Worm (Caenorhabditis elegans) whole organism, L4 larva: ENCODE data around the gene C08F11.3.
"Not testable (repeated sequence)": the region's sequence is repeated elsewhere in the genome, so short reads cannot be mapped to it uniquely, and the experiment has no call there.

Experiments used
- F26F4.8 ChIP-seq: fragments of 200-800 bp; sonication (Bioruptor generic); conservative IDR thresholded peaks from 2 replicates; pipeline ENCODE4 v1.3.6; 2022; ENCODE audit warnings: missing genetic modification characterization, missing compliant biosample characterization
- F37D6.2 ChIP-seq: sonication (generic microtip); optimal IDR thresholded peaks from 2 replicates; lab custom pipeline; 2016; ENCODE audit warnings: mild to moderate bottlenecking, missing genetic modification characterization, missing compliant biosample characterization
- F44E2.7 ChIP-seq: fragments of 200-800 bp; sonication (Bioruptor generic); IDR thresholded peaks from 2 replicates; pipeline ENCODE4 v2.1.2; 2022; ENCODE audit warnings: missing genetic modification characterization, missing compliant biosample characterization
- T20F7.1 ChIP-seq: fragments of 200-800 bp; sonication (Bioruptor generic); optimal IDR thresholded peaks from 2 replicates; lab custom pipeline; 2018; ENCODE audit warnings: mild to moderate bottlenecking, missing genetic modification characterization, missing compliant biosample characterization
- T26A8.4 ChIP-seq: fragments of 200-800 bp; sonication (Bioruptor generic); IDR thresholded peaks from 2 replicates; pipeline ENCODE4 v1.3.6; 2022; ENCODE audit warnings: missing genetic modification characterization, missing compliant biosample characterization
- Y105C5A.15 ChIP-seq: fragments of 200-800 bp; sonication (Bioruptor generic); IDR thresholded peaks from 2 replicates; pipeline ENCODE4 v1.3.6; 2022; ENCODE audit warnings: missing genetic modification characterization, missing compliant biosample characterization
- aha-1 ChIP-seq: fragments of 150-350 bp; peaks from one replicate; lab custom pipeline; 2014; ENCODE audit warnings: missing biosample characterization, missing genetic modification characterization
- arid-1 ChIP-seq: fragments of 200-800 bp; sonication (Bioruptor generic); conservative IDR thresholded peaks from 2 replicates; pipeline ENCODE4 v1.3.6; 2022; ENCODE audit warnings: missing genetic modification reagents, missing genetic modification characterization, missing compliant biosample characterization
- attf-4 ChIP-seq: sonication (generic microtip); optimal IDR thresholded peaks from 3 replicates; lab custom pipeline; 2017; ENCODE audit warnings: missing biosample characterization, missing genetic modification characterization
- ceh-32 ChIP-seq: sonication (generic microtip); optimal IDR thresholded peaks from 2 replicates; lab custom pipeline; 2016; ENCODE audit warnings: mild to moderate bottlenecking, missing genetic modification characterization, missing compliant biosample characterization; ENCODE audit not compliant: poor library complexity
- ceh-44 ChIP-seq: fragments of 200-800 bp; sonication (Bioruptor generic); IDR thresholded peaks from 2 replicates; pipeline ENCODE4 v1.3.6; 2022; ENCODE audit warnings: missing genetic modification reagents, missing genetic modification characterization, missing compliant biosample characterization
- cey-2 ChIP-seq: sonication (generic microtip); optimal IDR thresholded peaks from 3 replicates; lab custom pipeline; 2017; ENCODE audit warnings: missing genetic modification characterization, mild to moderate bottlenecking, missing compliant biosample characterization, antibody characterized with exemption, borderline replicate concordance; ENCODE audit not compliant: insufficient read depth
- ctbp-1 ChIP-seq: fragments of 200-800 bp; sonication (Bioruptor generic); IDR thresholded peaks from 2 replicates; pipeline ENCODE4 v1.3.6; 2022; ENCODE audit warnings: missing genetic modification reagents, missing genetic modification characterization, missing compliant biosample characterization
- daf-19 ChIP-seq: fragments of 200-800 bp; sonication (Bioruptor generic); conservative IDR thresholded peaks from 2 replicates; pipeline ENCODE4 v1.3.6; 2022; ENCODE audit warnings: missing genetic modification characterization, missing compliant biosample characterization
- daf-8 ChIP-seq: fragments of 200-800 bp; sonication (Bioruptor generic); IDR thresholded peaks from 2 replicates; pipeline ENCODE4 v1.3.6; 2022; ENCODE audit warnings: missing genetic modification characterization, missing compliant biosample characterization
- dmd-9 ChIP-seq: fragments of 200-800 bp; sonication (Bioruptor generic); IDR thresholded peaks from 2 replicates; pipeline ENCODE4 v1.3.6; 2022; ENCODE audit warnings: missing genetic modification reagents, missing genetic modification characterization, missing compliant biosample characterization
- egl-43 ChIP-seq: fragments of 200-800 bp; sonication (Bioruptor generic); IDR thresholded peaks from 2 replicates; pipeline ENCODE4 v1.3.6; 2022; ENCODE audit warnings: missing genetic modification reagents, missing genetic modification characterization, missing compliant biosample characterization
- fkh-10 ChIP-seq: fragments of 150-350 bp; optimal IDR thresholded peaks from 2 replicates; lab custom pipeline; 2014; ENCODE audit warnings: missing biosample characterization, missing genetic modification reagents, missing genetic modification characterization
- lin-29 ChIP-seq: fragments of 200-800 bp; sonication (Bioruptor generic); IDR thresholded peaks from 2 replicates; pipeline ENCODE4 v1.3.6; 2022; ENCODE audit warnings: missing genetic modification reagents, missing genetic modification characterization, missing compliant biosample characterization
- madf-5 ChIP-seq, 2 experiments: fragments of 200-800 bp; sonication (Bioruptor generic); IDR thresholded peaks; 2 replicates each; pipeline ENCODE4 v1.3.6; 2022; ENCODE audit warnings: missing compliant biosample characterization in 2 of 2, missing genetic modification characterization in 2 of 2
- madf-9 ChIP-seq: fragments of 200-800 bp; sonication (Bioruptor generic); conservative IDR thresholded peaks from 2 replicates; pipeline ENCODE4 v1.3.6; 2022; ENCODE audit warnings: missing genetic modification reagents, missing genetic modification characterization, missing compliant biosample characterization
- mdt-29 ChIP-seq: fragments of 200-800 bp; sonication (Bioruptor generic); IDR thresholded peaks from 2 replicates; pipeline ENCODE4 v1.3.6; 2022; ENCODE audit warnings: missing genetic modification reagents, missing genetic modification characterization, missing compliant biosample characterization
- mxl-2 ChIP-seq: fragments of 200-800 bp; sonication (Bioruptor generic); conservative IDR thresholded peaks from 2 replicates; pipeline ENCODE4 v1.3.6; 2022; ENCODE audit warnings: missing genetic modification reagents, missing genetic modification characterization, missing compliant biosample characterization
- nhr-111 ChIP-seq: fragments of 200-800 bp; sonication (Bioruptor generic); optimal IDR thresholded peaks from 2 replicates; lab custom pipeline; 2018; ENCODE audit warnings: mild to moderate bottlenecking, missing genetic modification characterization, missing compliant biosample characterization
- nhr-42 ChIP-seq: fragments of 200-800 bp; sonication (Bioruptor generic); IDR thresholded peaks from 2 replicates; pipeline ENCODE4 v1.3.6; 2022; ENCODE audit warnings: missing genetic modification characterization, missing compliant biosample characterization
- nhr-6 ChIP-seq: fragments of 150-350 bp; optimal IDR thresholded peaks from 2 replicates; lab custom pipeline; 2014; ENCODE audit warnings: missing biosample characterization, missing genetic modification characterization
- php-3 ChIP-seq: fragments of 200-800 bp; sonication (Bioruptor generic); IDR thresholded peaks from 2 replicates; pipeline ENCODE4 v1.3.6; 2022; ENCODE audit warnings: missing genetic modification reagents, missing genetic modification characterization, missing compliant biosample characterization
- sdz-12 ChIP-seq: fragments of 200-800 bp; sonication (Bioruptor generic); optimal IDR thresholded peaks from 2 replicates; lab custom pipeline; 2018; ENCODE audit warnings: mild to moderate bottlenecking, missing genetic modification characterization, missing compliant biosample characterization
- skn-1 ChIP-seq: fragments of 150-350 bp; optimal IDR thresholded peaks from 2 replicates; lab custom pipeline; 2014; ENCODE audit warnings: missing biosample characterization, missing genetic modification characterization
- snpc-1.2 ChIP-seq: fragments of 200-800 bp; sonication (Bioruptor generic); IDR thresholded peaks from 2 replicates; pipeline ENCODE4 v1.3.6; 2022; ENCODE audit warnings: missing genetic modification reagents, missing genetic modification characterization, missing compliant biosample characterization
- snpc-4 ChIP-seq: fragments of 150-350 bp; optimal IDR thresholded peaks from 2 replicates; lab custom pipeline; 2014; ENCODE audit warnings: missing biosample characterization, missing genetic modification characterization
- tag-97 ChIP-seq: fragments of 200-800 bp; sonication (Bioruptor generic); IDR thresholded peaks from 2 replicates; pipeline ENCODE4 v1.3.6; 2022; ENCODE audit warnings: missing genetic modification characterization, missing compliant biosample characterization
- tra-1 ChIP-seq: fragments of 200-800 bp; sonication (Bioruptor generic); IDR thresholded peaks from 2 replicates; pipeline ENCODE4 v1.3.6; 2022; ENCODE audit warnings: missing genetic modification reagents, missing genetic modification characterization, missing compliant biosample characterization
- unc-130 ChIP-seq: sonication (generic microtip); optimal IDR thresholded peaks from 2 replicates; lab custom pipeline; 2016; ENCODE audit warnings: missing genetic modification reagents, missing genetic modification characterization, missing compliant biosample characterization
- unc-62 ChIP-seq, 3 experiments: fragments of 150-350 bp in 1 of 3; sonication (generic microtip); optimal IDR thresholded peaks in 2 of 3; peaks in 1 of 3; 1 replicate in 1 of 3; 2 replicates in 2 of 3; lab custom pipeline; 2014 to 2017; ENCODE audit warnings: missing biosample characterization in 3 of 3, missing genetic modification characterization in 3 of 3, missing genetic modification reagents in 3 of 3, missing genotype in 1 of 3
- vab-7 ChIP-seq: fragments of 200-800 bp; sonication (Bioruptor generic); IDR thresholded peaks from 2 replicates; pipeline ENCODE4 v1.3.6; 2022; ENCODE audit warnings: missing genetic modification reagents, missing genetic modification characterization, missing compliant biosample characterization
- zfp-3 ChIP-seq: fragments of 200-800 bp; sonication (Bioruptor generic); conservative IDR thresholded peaks from 2 replicates; pipeline ENCODE4 v1.3.6; 2022; ENCODE audit warnings: missing genetic modification reagents, missing genetic modification characterization, missing compliant biosample characterization
- zip-2 ChIP-seq: fragments of 150-350 bp; optimal IDR thresholded peaks from 2 replicates; lab custom pipeline; 2014; ENCODE audit warnings: missing biosample characterization, missing genetic modification characterization
- ztf-11 ChIP-seq: fragments of 150-350 bp; optimal IDR thresholded peaks from 2 replicates; lab custom pipeline; 2014; ENCODE audit warnings: missing biosample characterization, missing genetic modification characterization

Gene C08F11.3

DNA sequence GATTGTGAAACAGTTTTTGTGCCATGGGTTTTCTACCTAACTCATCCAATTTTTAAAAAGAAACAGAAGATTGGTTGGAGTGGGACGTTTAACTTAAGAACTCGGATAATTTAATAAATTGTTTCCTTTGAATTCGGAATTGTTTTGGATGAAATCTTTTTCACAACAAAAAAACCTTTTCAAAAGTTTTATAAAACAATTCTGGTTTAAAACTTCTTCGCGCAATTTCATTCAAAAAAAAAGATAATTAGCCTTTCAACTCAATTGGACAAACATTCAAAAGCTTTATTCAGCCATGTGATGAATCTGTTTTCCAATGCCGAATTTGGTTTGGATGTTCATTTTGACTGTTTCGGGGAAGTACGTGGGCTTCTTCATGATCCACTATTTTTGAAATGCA is 32.1 kb upstream of the C08F11.3 start, which contains the start of gene Y45F10B.12:
TSS of gene Y45F10B.12 (plus strand) at position 301 of the 400 bp plus-strand sequence.
- TF ChIP-seq attf-4 (tag; lab: Kevin White, UChicago) (no peak), unc-62 (GFP tag; optimal IDR thresholded peaks at IDR 0.05 in 1 of 2; lab: Kevin White, UChicago) (peak in 1 of 2 experiments; percentile 85), unc-62 (tag; optimal IDR thresholded peaks at IDR 0.05; lab: Kevin White, UChicago) (no peak)
- TF ChIP-seq, all 104 proteins: peak for 1

DNA sequence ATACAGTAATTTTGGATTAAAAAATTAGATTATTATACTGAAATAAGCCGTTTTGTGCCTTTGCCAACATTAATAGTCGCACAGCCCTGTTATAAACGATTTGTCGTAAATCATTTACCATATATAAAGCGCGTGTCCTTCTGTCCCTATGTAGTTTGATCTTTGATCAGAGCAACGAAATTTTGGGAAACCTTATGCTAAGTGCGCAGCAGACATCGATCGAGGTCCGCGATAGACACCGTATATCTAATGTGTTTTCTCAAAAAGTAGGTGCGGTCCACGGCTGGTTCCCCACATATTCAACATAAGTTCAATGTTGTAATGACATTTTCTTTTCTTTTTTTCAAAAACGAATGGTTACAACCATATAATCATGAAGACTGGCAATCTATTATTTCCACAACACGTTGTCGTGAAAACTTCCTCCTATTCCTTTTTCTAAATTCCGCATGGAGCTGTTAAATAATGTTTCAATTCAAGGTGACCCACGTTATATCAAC is 30.7 kb upstream of the C08F11.3 start, which contains the start of gene sru-9:
TSS of gene sru-9 (plus strand) at position 450 of the 500 bp plus-strand sequence.
- TF ChIP-seq snpc-1.2, result peak; percentile 66

ce11 chrIV:13591645-13592044 is 27.7 kb upstream of the C08F11.3 start, which contains the start of gene tsp-5:
Gene tsp-5 (minus strand): TSS chrIV:13591745.
- TF ChIP-seq F44E2.7 (no peak), aha-1 (tag; lab: Kevin White, UChicago) (peak; percentile 33)

DNA sequence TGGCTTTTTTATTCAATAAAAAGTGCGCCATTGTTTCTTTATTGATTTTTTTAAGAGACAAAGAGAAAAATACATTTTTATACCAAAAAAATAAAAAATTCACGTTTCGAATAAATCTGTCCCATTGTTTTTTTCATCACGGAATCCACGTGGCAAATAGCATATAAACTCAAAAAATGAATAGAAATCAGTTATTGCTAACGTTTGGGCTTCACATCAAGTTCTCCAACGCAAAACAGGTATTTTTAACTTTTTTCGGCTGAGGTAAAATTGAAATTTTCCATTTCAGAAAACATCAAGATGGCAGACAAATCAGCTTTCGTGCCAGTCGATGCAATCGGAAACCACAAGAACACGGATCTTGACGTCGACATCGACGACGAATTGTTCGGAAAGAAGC is 26.0 kb upstream of the C08F11.3 start, which contains the start of gene Y45F10B.3:
TSS of gene Y45F10B.3 (plus strand) at position 301 of the 400 bp plus-strand sequence.
- TF ChIP-seq madf-5 (GFP tag; IDR thresholded peaks at IDR 0.05; lab: Robert Waterston, UW) (no peak), zfp-3 (GFP tag; lab: Robert Waterston, UW) (no peak), ztf-11 (tag; lab: Kevin White, UChicago) (no peak), daf-19 (GFP tag; lab: Robert Waterston, UW) (no peak), unc-130 (GFP tag; lab: Kevin White, UChicago) (no peak)

ce11 chrIV:13597813-13598212 is 21.5 kb upstream of the C08F11.3 start, which contains the start of gene Y45F10B.9:
Gene Y45F10B.9 (minus strand): TSS chrIV:13597913.
- TF ChIP-seq mxl-2; fkh-10 (GFP tag; lab: Kevin White, UChicago); lin-29 (GFP tag; lab: Robert Waterston, UW): not testable (repeated sequence)

DNA sequence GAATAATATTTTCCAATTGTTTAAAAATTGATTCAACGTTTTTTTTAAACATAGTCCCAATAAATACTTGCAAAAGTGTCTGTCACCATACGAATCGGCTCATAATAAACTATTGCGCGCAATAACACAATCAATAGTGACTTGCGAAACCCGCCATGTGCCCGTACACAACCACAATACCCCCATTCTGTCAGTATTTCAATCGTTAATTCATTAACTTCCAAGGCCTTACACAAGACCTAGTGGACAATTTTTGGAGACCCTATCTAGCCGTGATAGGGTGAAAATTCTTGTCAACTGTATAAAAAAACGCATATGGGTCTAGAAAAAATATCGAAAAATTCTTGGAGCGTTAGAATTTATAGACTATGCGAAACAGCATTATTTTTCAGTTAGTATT is 18.7 kb upstream of the C08F11.3 start:
- peak; percentile 98 for TF ChIP-seq snpc-1.2
- no peak for TF ChIP-seq php-3 (GFP tag; lab: Robert Waterston, UW)
- TF ChIP-seq Y105C5A.15 (GFP tag; lab: Robert Waterston, UW), result no peak
- TF ChIP-seq snpc-4 (tag; lab: Kevin White, UChicago), result peak; percentile 50
- TF ChIP-seq nhr-111 (GFP tag; lab: Kevin White, UChicago), result no peak
- 0 out of 2 replicates have a peak, but pooled peaks have one; percentile 40 for TF ChIP-seq mdt-29
- TF ChIP-seq T26A8.4, result no peak
- TF ChIP-seq F26F4.8 (GFP tag; lab: Robert Waterston, UW), result no peak

DNA sequence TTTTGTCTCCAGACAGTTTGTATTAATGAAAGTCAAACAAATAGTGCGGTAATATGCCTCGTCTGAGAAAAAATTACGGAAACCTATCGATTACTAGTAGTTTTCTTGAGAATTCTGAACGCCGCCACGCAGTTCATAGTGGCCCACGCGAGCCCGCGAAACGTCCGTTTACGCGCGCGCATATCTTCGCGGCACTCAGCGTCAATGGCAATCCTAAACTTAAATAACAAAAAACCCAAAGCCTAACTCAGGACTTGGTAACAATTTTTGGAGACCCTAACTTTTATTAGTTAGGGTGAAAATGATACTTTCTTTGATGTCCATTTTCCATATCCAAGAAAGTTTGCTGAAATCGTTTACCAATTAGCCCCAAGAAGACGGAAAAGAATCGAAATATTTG is 17.9 kb upstream of the C08F11.3 start:
- TF ChIP-seq ctbp-1 (GFP tag; lab: Robert Waterston, UW), result no peak
- TF ChIP-seq madf-9 (GFP tag; lab: Robert Waterston, UW), result no peak
- no peak for TF ChIP-seq skn-1
- no peak for TF ChIP-seq dmd-9 (GFP tag; lab: Robert Waterston, UW)
- TF ChIP-seq sdz-12 (GFP tag; lab: Kevin White, UChicago), result no peak
- no peak for TF ChIP-seq arid-1
- TF ChIP-seq tra-1 (GFP tag; lab: Robert Waterston, UW), result no peak
- TF ChIP-seq egl-43, result no peak
- TF ChIP-seq ceh-44 (GFP tag; lab: Robert Waterston, UW), result no peak
- no peak for TF ChIP-seq zip-2 (tag; lab: Kevin White, UChicago)
- no peak for TF ChIP-seq cey-2 (tag; lab: Kevin White, UChicago)
- peak; percentile 69; the same call in 1 of the 2 replicates for TF ChIP-seq mdt-29
- no peak for TF ChIP-seq vab-7
- TF ChIP-seq F37D6.2 (tag; lab: Kevin White, UChicago), result no peak
- TF ChIP-seq daf-8 (GFP tag; lab: Robert Waterston, UW), result no peak
- TF ChIP-seq ceh-32 (tag; lab: Kevin White, UChicago), result no peak
- TF ChIP-seq tag-97, result no peak
- TF ChIP-seq T20F7.1 (GFP tag; lab: Kevin White, UChicago), result no peak
- no peak for TF ChIP-seq fkh-10 (GFP tag; lab: Kevin White, UChicago)
- TF ChIP-seq nhr-6 (tag; lab: Kevin White, UChicago), result no peak
- no peak for TF ChIP-seq nhr-42 (GFP tag; lab: Robert Waterston, UW)
